Worm (Caenorhabditis elegans): ENCODE results near the gene F31E3.6.

The F31E3.6 gene

DNA sequence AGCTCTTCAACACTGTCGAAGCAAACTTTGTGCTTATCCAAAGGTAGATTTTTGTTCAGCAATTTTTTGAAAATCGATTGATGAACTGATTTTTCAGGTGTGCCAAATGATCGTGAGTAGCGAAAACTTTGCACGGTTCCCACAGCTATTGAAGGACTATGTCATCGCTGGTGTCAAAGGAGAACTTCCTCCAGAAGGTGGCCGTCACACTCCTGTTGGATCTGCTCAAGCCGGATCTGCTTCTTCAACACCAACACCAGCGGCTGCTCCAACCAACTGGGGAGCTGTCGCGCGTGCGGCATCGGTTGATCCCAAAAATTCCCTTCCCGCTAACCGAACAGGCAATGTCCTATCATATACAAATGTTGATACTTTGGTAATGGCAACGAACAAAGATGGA lies 28.5 kb upstream of the F31E3.6 start:
- no peak for TF ChIP-seq B0310.2 (tag; optimal IDR thresholded peaks at IDR 0.05)
- TF ChIP-seq flt-1 (GFP tag; IDR thresholded peaks at IDR 0.05): no peak
- no peak for TF ChIP-seq ceh-13 (GFP tag; optimal IDR thresholded peaks at IDR 0.05)
- TF ChIP-seq F13C5.2 (tag; optimal IDR thresholded peaks at IDR 0.05): no peak
- TF ChIP-seq aly-1 (tag; optimal IDR thresholded peaks at IDR 0.05): no peak
- no peak for TF ChIP-seq sea-1 (GFP tag; conservative IDR thresholded peaks at IDR 0.05)

DNA sequence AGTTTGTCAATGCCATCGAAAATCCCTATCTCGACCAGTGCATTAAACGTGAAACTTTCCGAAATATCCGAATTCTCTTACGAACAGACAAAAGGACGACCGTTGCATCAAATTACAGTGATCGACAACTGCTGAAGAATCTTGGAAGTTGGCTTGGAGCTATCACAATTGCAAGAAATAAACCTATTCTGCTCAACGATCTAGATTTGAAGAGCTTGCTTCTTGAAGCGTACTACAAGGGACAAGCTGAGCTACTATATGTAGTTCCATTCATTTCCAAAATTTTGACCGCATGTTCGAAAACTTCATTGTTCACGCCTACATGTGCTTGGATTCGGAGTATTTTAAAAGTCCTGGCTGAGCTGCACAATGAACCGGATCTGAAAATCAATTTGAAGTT lies 27.9 kb upstream of the F31E3.6 start:
- TF ChIP-seq tbx-37 (GFP tag; conservative IDR thresholded peaks at IDR 0.05) (no peak), sea-1 (GFP tag; conservative IDR thresholded peaks at IDR 0.05) (no peak), hmbx-1 (tag; optimal IDR thresholded peaks at IDR 0.05) (no peak), aly-1 (tag; optimal IDR thresholded peaks at IDR 0.05) (no peak), ama-1 (optimal IDR thresholded peaks at IDR 0.05) (no peak), tbx-11 (GFP tag; IDR thresholded peaks at IDR 0.05) (no peak), ceh-13 (GFP tag; optimal IDR thresholded peaks at IDR 0.05) (no peak)

DNA sequence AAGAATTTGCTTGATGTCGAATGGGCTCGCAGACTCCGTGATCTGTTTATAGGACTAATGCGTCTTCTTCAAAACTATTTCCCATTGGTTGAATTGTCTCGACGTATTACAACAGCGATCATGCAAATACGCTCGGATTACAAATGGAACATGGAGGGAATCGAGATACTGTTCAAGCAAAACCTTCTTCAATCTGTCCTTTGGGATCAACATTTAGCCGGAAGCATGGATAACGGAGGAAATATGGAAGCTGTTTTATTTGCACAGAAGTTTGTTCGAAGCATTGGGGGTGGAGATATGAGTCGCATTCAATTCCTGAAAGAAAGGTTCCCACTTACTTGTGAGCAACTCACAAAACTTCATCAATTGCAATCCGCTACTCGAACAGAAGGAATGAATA lies 26.1 kb upstream of the F31E3.6 start:
- no peak for TF ChIP-seq hmbx-1 (tag; optimal IDR thresholded peaks at IDR 0.05)
- TF ChIP-seq ama-1 (optimal IDR thresholded peaks at IDR 0.05): no peak
- TF ChIP-seq tbx-37 (GFP tag; conservative IDR thresholded peaks at IDR 0.05): no peak
- no peak for TF ChIP-seq ceh-13 (GFP tag; optimal IDR thresholded peaks at IDR 0.05)
- no peak for TF ChIP-seq tbx-11 (GFP tag; IDR thresholded peaks at IDR 0.05)
- no peak for TF ChIP-seq aly-1 (tag; optimal IDR thresholded peaks at IDR 0.05)
- TF ChIP-seq tra-4 (tag; optimal IDR thresholded peaks at IDR 0.05): no peak
- TF ChIP-seq ceh-36 (tag; optimal IDR thresholded peaks at IDR 0.05): no peak
- TF ChIP-seq B0310.2 (tag; optimal IDR thresholded peaks at IDR 0.05): no peak
- no peak for TF ChIP-seq flt-1 (GFP tag; IDR thresholded peaks at IDR 0.05)
- no peak for TF ChIP-seq F13C5.2 (tag; optimal IDR thresholded peaks at IDR 0.05)
- TF ChIP-seq ets-7 (tag; optimal IDR thresholded peaks at IDR 0.05): no peak
- TF ChIP-seq pes-1 (GFP tag; IDR thresholded peaks at IDR 0.05): no peak
- TF ChIP-seq hnd-1 (tag; optimal IDR thresholded peaks at IDR 0.05): no peak
- TF ChIP-seq sea-1 (GFP tag; conservative IDR thresholded peaks at IDR 0.05): no peak
- no peak for TF ChIP-seq scrt-1 (GFP tag; IDR thresholded peaks at IDR 0.05)
- no peak for TF ChIP-seq hmg-4 (GFP tag; optimal IDR thresholded peaks at IDR 0.05)

ce11 chrIII:6958674-6959241 lies 23.1 kb upstream of the F31E3.6 start:
- TF ChIP-seq aly-1 (tag; optimal IDR thresholded peaks at IDR 0.05): no peak
- TF ChIP-seq hmbx-1 (tag; optimal IDR thresholded peaks at IDR 0.05): no peak
- no peak for TF ChIP-seq ama-1 (optimal IDR thresholded peaks at IDR 0.05)
- TF ChIP-seq tra-4 (tag; optimal IDR thresholded peaks at IDR 0.05): no peak
- TF ChIP-seq ets-7 (tag; optimal IDR thresholded peaks at IDR 0.05): no peak
- TF ChIP-seq pes-1 (GFP tag; IDR thresholded peaks at IDR 0.05): no peak

ce11 chrIII:6961167-6961566 lies 20.7 kb upstream of the F31E3.6 start:
- TF ChIP-seq hnd-1 (tag; optimal IDR thresholded peaks at IDR 0.05): no peak
- peak; percentile 8 for TF ChIP-seq F13C5.2 (tag; optimal IDR thresholded peaks at IDR 0.05)

DNA sequence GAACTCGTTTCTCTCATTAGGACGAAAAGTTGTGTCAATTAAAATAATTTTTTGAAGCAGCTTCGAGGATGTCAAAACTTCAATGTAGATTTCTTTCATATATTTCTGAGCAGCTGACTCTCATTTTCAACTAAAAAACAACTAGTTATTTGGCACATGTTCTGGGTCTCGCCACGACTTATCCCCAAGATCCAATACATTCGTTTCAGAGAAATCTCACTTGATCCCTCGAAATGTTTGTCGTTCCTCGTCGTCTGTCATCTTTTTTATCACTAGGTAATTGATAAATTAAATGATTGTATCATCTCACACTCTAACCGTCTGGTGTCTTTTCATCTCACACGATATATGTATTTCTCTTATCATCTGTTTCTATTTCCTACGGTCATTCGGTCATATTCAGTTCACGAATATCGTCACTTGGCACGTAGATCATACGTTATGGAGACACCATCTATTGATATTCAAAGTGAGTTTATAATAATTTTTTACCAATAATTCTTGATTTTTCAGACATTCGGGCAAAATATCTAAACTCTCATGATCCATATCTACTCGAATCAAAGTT lies 19.9 kb upstream of the F31E3.6 start, which contains the start of the genes rpn-6.1 and F57B9.1:
Gene rpn-6.1 (minus strand): TSS at position 65 of the 568 bp plus-strand sequence.
Gene F57B9.1 (plus strand): TSS at position 154 of the 568 bp plus-strand sequence.
- TF ChIP-seq tbx-11 (GFP tag; IDR thresholded peaks at IDR 0.05) (no peak), hmbx-1 (tag; optimal IDR thresholded peaks at IDR 0.05) (no peak), hnd-1 (tag; optimal IDR thresholded peaks at IDR 0.05) (no peak), flt-1 (GFP tag; IDR thresholded peaks at IDR 0.05) (no peak), tra-4 (tag; optimal IDR thresholded peaks at IDR 0.05) (no peak), hmg-4 (GFP tag; optimal IDR thresholded peaks at IDR 0.05) (no peak), tbx-37 (GFP tag; conservative IDR thresholded peaks at IDR 0.05) (no peak), F13C5.2 (tag; optimal IDR thresholded peaks at IDR 0.05) (no peak), sea-1 (GFP tag; conservative IDR thresholded peaks at IDR 0.05) (no peak)

- TF ChIP-seq tra-4 (tag; optimal IDR thresholded peaks at IDR 0.05): no peak
- TF ChIP-seq sea-1 (GFP tag; conservative IDR thresholded peaks at IDR 0.05): no peak
- TF ChIP-seq flt-1 (GFP tag; IDR thresholded peaks at IDR 0.05): no peak
- TF ChIP-seq tbx-11 (GFP tag; IDR thresholded peaks at IDR 0.05): no peak
- no peak for TF ChIP-seq ceh-13 (GFP tag; optimal IDR thresholded peaks at IDR 0.05)
Measured at ce11 chrIII:6968080-6968639, 13.7 kb upstream of the F31E3.6 start, which contains the start of gene panl-2. TSS of gene panl-2 (minus strand) at chrIII:6968130.

DNA sequence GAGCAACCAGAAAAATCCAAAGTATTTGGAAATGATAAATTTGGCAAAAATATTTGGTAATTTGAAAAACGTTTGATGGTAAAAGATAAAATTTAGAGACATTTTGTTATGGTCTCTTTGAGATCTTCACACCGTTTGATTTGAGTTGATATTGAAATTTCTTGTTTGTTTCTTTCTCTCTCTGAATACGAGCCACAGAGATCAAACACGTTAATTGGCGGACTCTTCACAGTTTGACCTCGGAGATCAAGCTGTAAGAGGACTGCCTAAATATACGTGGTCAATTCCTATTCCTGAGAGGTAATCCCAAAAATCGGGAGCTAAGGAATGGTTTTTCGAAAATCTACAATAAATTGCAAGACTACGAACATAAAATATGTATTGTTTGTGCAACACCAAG lies 13.2 kb upstream of the F31E3.6 start:
- TF ChIP-seq flt-1 (GFP tag; IDR thresholded peaks at IDR 0.05): no peak

DNA sequence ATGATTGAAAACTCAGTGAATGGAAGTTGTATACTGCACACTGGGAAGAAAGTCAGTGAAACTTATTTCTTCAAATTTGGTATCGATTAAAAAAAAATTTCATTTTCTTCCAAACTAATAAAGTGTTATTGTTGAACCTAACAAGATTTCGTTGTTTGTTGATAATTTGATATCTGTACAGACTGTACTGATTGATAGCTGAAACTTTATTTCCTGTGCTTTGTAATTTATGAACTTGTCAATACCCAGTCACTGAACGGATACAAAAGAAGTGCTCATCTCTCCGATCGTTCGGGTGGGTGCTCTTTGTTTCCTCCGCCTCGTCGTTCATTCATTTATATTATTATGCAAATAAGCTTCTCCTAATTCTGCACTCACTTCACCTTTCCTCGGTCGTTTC lies 12.8 kb upstream of the F31E3.6 start, which contains the start of gene F31E3.12:
Gene F31E3.12 (plus strand): TSS at position 301 of the 400 bp plus-strand sequence.
- TF ChIP-seq sea-1 (GFP tag; conservative IDR thresholded peaks at IDR 0.05) (no peak), pes-1 (GFP tag; IDR thresholded peaks at IDR 0.05) (no peak), tbx-11 (GFP tag; IDR thresholded peaks at IDR 0.05) (no peak), hmbx-1 (tag; optimal IDR thresholded peaks at IDR 0.05) (no peak), ama-1 (optimal IDR thresholded peaks at IDR 0.05) (no peak), hmg-4 (GFP tag; optimal IDR thresholded peaks at IDR 0.05) (no peak), tra-4 (tag; optimal IDR thresholded peaks at IDR 0.05) (no peak), aly-1 (tag; optimal IDR thresholded peaks at IDR 0.05) (no peak), ets-7 (tag; optimal IDR thresholded peaks at IDR 0.05) (no peak), hnd-1 (tag; optimal IDR thresholded peaks at IDR 0.05) (no peak)

All from whole organism, early embryonic.